Worm (Caenorhabditis elegans): ENCODE measurements around the gene lmd-3.

Gene lmd-3

ce11 chrV:8406155-8406554, 38.5 kb downstream of the lmd-3 start:
- TF ChIP-seq lim-7 (GFP tag; IDR thresholded peaks at IDR 0.05) (no peak), unc-130 (GFP tag; optimal IDR thresholded peaks at IDR 0.05) (no peak), pqm-1 (tag; optimal IDR thresholded peaks at IDR 0.05) (no peak), mdl-1 (tag; optimal IDR thresholded peaks at IDR 0.05) (no peak), ceh-44 (GFP tag; IDR thresholded peaks at IDR 0.05) (no peak), spr-1 (tag; optimal IDR thresholded peaks at IDR 0.05) (no peak), R02D3.7 (tag; optimal IDR thresholded peaks at IDR 0.05) (no peak)

- TF ChIP-seq hlh-30 (tag; optimal IDR thresholded peaks at IDR 0.05; ENCODE audit: insufficient read depth): no peak
- no peak for TF ChIP-seq R02D3.7 (tag; optimal IDR thresholded peaks at IDR 0.05)
- TF ChIP-seq aha-1 (tag): peak; percentile 12
- no peak for TF ChIP-seq arid-1 (GFP tag; conservative IDR thresholded peaks at IDR 0.05)
- TF ChIP-seq F10B5.3 (tag; optimal IDR thresholded peaks at IDR 0.05): no peak
- TF ChIP-seq nhr-28 (tag; optimal IDR thresholded peaks at IDR 0.05): peak; percentile 35
- TF ChIP-seq hmg-1.1 (GFP tag; IDR thresholded peaks at IDR 0.05): 0 out of 2 replicates have a peak, but pooled peaks have one; percentile 12
- TF ChIP-seq spr-3 (GFP tag; optimal IDR thresholded peaks at IDR 0.05): no peak
- no peak for TF ChIP-seq zag-1 (tag; optimal IDR thresholded peaks at IDR 0.05)
- no peak for TF ChIP-seq dmd-8 (GFP tag; IDR thresholded peaks at IDR 0.05)
- TF ChIP-seq cey-2 (tag; optimal IDR thresholded peaks at IDR 0.05; ENCODE audit: borderline replicate concordance, insufficient read depth): no peak
- TF ChIP-seq Y105C5A.15 (GFP tag; IDR thresholded peaks at IDR 0.05): no peak
- TF ChIP-seq ztf-7 (tag; optimal IDR thresholded peaks at IDR 0.05): no peak
- no peak for TF ChIP-seq attf-4 (tag; optimal IDR thresholded peaks at IDR 0.05)
- TF ChIP-seq Y5F2A.4 (GFP tag; optimal IDR thresholded peaks at IDR 0.05): no peak
- no peak for TF ChIP-seq mes-2 (tag; optimal IDR thresholded peaks at IDR 0.05; ENCODE audit: poor library complexity, severe bottlenecking)
These were observed 40.3 kb downstream of the lmd-3 start for ce11 chrV:8404339-8404738.

ce11 chrV:8403916-8404315, 40.7 kb downstream of the lmd-3 start:
- TF ChIP-seq hlh-11 (tag; optimal IDR thresholded peaks at IDR 0.05) (peak; percentile 27), daf-16 (GFP tag; optimal IDR thresholded peaks at IDR 0.05) (no peak), daf-16 (tag; optimal IDR thresholded peaks at IDR 0.05) (peak; percentile 55), pqm-1 (tag; optimal IDR thresholded peaks at IDR 0.05) (peak; percentile 4), dve-1 (tag; optimal IDR thresholded peaks at IDR 0.05; ENCODE audit: insufficient read depth) (peak; percentile 41), lsy-2 (tag; optimal IDR thresholded peaks at IDR 0.05) (no peak), unc-130 (GFP tag; optimal IDR thresholded peaks at IDR 0.05) (no peak)

ce11 chrV:8403152-8403551, 41.5 kb downstream of the lmd-3 start:
- TF ChIP-seq dmd-9 (GFP tag; IDR thresholded peaks at IDR 0.05): no peak
- no peak for TF ChIP-seq egl-43 (GFP tag; IDR thresholded peaks at IDR 0.05)
- no peak for TF ChIP-seq aly-2 (tag; optimal IDR thresholded peaks at IDR 0.05)
- no peak for TF ChIP-seq nhr-25 (tag; optimal IDR thresholded peaks at IDR 0.05; ENCODE audit: borderline replicate concordance, insufficient read depth)
- no peak for TF ChIP-seq egl-27 (tag; optimal IDR thresholded peaks at IDR 0.05)
- peak in 1 of 2 experiments; percentile 35 for TF ChIP-seq hif-1 (tag; optimal IDR thresholded peaks at IDR 0.05)
- TF ChIP-seq nhr-11 (tag; optimal IDR thresholded peaks at IDR 0.05): no peak
- TF ChIP-seq jun-1 (tag; optimal IDR thresholded peaks at IDR 0.05): no peak
- no peak for TF ChIP-seq lin-38 (GFP tag; IDR thresholded peaks at IDR 0.05)
- no peak for TF ChIP-seq hmg-1.1 (GFP tag; IDR thresholded peaks at IDR 0.05)
- TF ChIP-seq nhr-28 (tag; optimal IDR thresholded peaks at IDR 0.05): peak; percentile 7
- no peak for TF ChIP-seq D1046.2 (GFP tag; IDR thresholded peaks at IDR 0.05)
- no peak for TF ChIP-seq daf-19 (GFP tag; conservative IDR thresholded peaks at IDR 0.05)
- no peak for TF ChIP-seq ztf-11 (tag; optimal IDR thresholded peaks at IDR 0.05)
- no peak for TF ChIP-seq unc-39 (tag; optimal IDR thresholded peaks at IDR 0.05)
- no peak for TF ChIP-seq zfp-2 (tag; optimal IDR thresholded peaks at IDR 0.05)
- TF ChIP-seq mdt-29 (GFP tag; IDR thresholded peaks at IDR 0.05): no peak
- TF ChIP-seq F26F4.8 (GFP tag; conservative IDR thresholded peaks at IDR 0.05): no peak
- no peak for TF ChIP-seq snpc-4 (tag; optimal IDR thresholded peaks at IDR 0.05)
- peak; percentile 32 for TF ChIP-seq pqm-1 (tag; optimal IDR thresholded peaks at IDR 0.05)
- TF ChIP-seq Y48G9A.11 (GFP tag; IDR thresholded peaks at IDR 0.05): no peak
- TF ChIP-seq sdz-12 (GFP tag; optimal IDR thresholded peaks at IDR 0.05): no peak
- no peak for TF ChIP-seq lin-39 (tag; optimal IDR thresholded peaks at IDR 0.05)
- no peak for TF ChIP-seq mep-1 (tag; optimal IDR thresholded peaks at IDR 0.05)
- peak; percentile 80 for TF ChIP-seq hlh-11 (tag; optimal IDR thresholded peaks at IDR 0.05)
